Worm (Caenorhabditis elegans): ENCODE data around the gene dyf-7.

DNA sequence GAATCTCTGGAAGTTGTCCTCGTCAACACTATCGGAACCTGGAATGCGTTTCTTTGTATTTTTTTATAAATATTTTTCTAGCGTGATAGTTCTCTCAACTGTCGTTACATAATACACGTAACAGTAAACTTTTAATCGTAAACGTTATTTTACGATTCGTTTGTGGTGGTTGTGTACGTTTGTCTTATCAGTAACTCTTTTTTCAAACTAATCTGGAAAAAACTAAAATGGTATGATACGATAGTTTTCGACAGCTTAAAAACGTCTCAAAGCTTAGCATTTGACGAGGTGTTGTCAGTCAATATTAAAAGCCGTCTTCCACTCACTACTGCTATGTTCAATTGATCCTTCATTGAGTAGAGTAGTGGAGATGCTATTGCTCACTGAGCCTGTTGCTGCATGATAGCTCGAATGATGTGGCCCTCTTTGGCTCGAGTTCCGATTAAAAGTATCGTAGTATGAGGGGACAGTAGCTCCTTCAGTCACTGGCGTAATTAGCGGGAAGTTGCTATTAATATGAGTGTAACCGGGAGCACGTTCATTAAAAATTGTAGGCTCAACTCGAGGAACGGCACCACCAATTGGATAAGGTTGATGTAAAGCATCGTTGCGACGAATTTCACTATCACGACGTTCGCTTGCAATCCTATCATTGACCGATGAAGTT, 21.5 kb upstream of the dyf-7 start:
- no peak for TF ChIP-seq tbx-2 (tag; optimal IDR thresholded peaks at IDR 0.05)
- TF ChIP-seq pag-3 (tag; optimal IDR thresholded peaks at IDR 0.05; ENCODE audit: borderline replicate concordance) = no peak
- TF ChIP-seq ceh-2 (tag; optimal IDR thresholded peaks at IDR 0.05) = no peak
- no peak for TF ChIP-seq ceh-45 (GFP tag; IDR thresholded peaks at IDR 0.05)
- TF ChIP-seq ceh-22 (tag; optimal IDR thresholded peaks at IDR 0.05) = no peak
- no peak for TF ChIP-seq ets-4 (tag; optimal IDR thresholded peaks at IDR 0.05)
- no peak for TF ChIP-seq dve-1 (tag; optimal IDR thresholded peaks at IDR 0.05)
